Worm (Caenorhabditis elegans) whole organism, L1 larva: ENCODE measurements around the gene C25E10.16.

ENCODE experiments used
- C04F5.9 ChIP-seq: sonication (generic microtip); optimal IDR thresholded peaks from 2 replicates; lab custom pipeline; 2016; ENCODE audit warnings: missing genetic modification characterization, missing compliant biosample characterization
- C16A3.4 ChIP-seq: fragments of 150-350 bp; optimal IDR thresholded peaks from 2 replicates; lab custom pipeline; 2014; ENCODE audit warnings: missing biosample characterization, missing genetic modification characterization
- C34B4.2 ChIP-seq: sonication (generic microtip); optimal IDR thresholded peaks from 2 replicates; lab custom pipeline; 2017; ENCODE audit warnings: mild to moderate bottlenecking, missing genetic modification characterization, missing compliant biosample characterization
- Y116A8C.19 ChIP-seq: sonication (generic microtip); optimal IDR thresholded peaks from 2 replicates; lab custom pipeline; 2016; ENCODE audit warnings: missing compliant biosample characterization, missing genetic modification characterization, borderline replicate concordance
- alr-1 ChIP-seq: fragments of 200-800 bp; sonication (Bioruptor generic); optimal IDR thresholded peaks from 2 replicates; lab custom pipeline; 2018; ENCODE audit warnings: borderline replicate concordance, mild to moderate bottlenecking, missing genetic modification characterization, missing compliant biosample characterization
- ama-1 ChIP-seq: fragments of 150-350 bp; optimal IDR thresholded peaks from 2 replicates; lab custom pipeline; 2014
- blmp-1 ChIP-seq: fragments of 150-350 bp; optimal IDR thresholded peaks from 2 replicates; lab custom pipeline; 2014; ENCODE audit warnings: missing biosample characterization, missing genetic modification characterization
- ceh-63 ChIP-seq: fragments of 200-800 bp; sonication (Bioruptor generic); optimal IDR thresholded peaks from 2 replicates; lab custom pipeline; 2018; ENCODE audit warnings: mild to moderate bottlenecking, missing genetic modification characterization, missing compliant biosample characterization
- ceh-8 ChIP-seq: fragments of 200-800 bp; sonication (Bioruptor generic); optimal IDR thresholded peaks from 2 replicates; lab custom pipeline; 2018; ENCODE audit warnings: mild to moderate bottlenecking, missing genetic modification characterization, moderate library complexity, missing compliant biosample characterization
- ceh-82 ChIP-seq, 3 experiments: fragments of 150-350 bp in 1 of 3; sonication (generic microtip) in 2 of 3; optimal IDR thresholded peaks; 2 replicates each; lab custom pipeline; 2014 to 2017; ENCODE audit warnings: missing biosample characterization in 3 of 3, missing genetic modification characterization in 3 of 3
- ceh-90 ChIP-seq: sonication (generic microtip); optimal IDR thresholded peaks from 2 replicates; lab custom pipeline; 2016; ENCODE audit warnings: missing genetic modification characterization, missing compliant biosample characterization
- dsc-1 ChIP-seq: sonication (generic microtip); optimal IDR thresholded peaks from 2 replicates; lab custom pipeline; 2016; ENCODE audit warnings: mild to moderate bottlenecking, missing genetic modification characterization, missing compliant biosample characterization
- egl-27 ChIP-seq, 2 experiments: fragments of 150-350 bp in 1 of 2; sonication (generic microtip); optimal IDR thresholded peaks; 3 replicates each; lab custom pipeline; 2017 to 2018; ENCODE audit warnings: missing biosample characterization in 2 of 2, missing genetic modification characterization in 2 of 2, missing genetic modification reagents in 2 of 2
- elt-2 ChIP-seq: sonication (generic microtip); optimal IDR thresholded peaks from 2 replicates; lab custom pipeline; 2016; ENCODE audit warnings: missing genetic modification characterization, mild to moderate bottlenecking, inconsistent platforms, missing compliant biosample characterization, missing genetic modification reagents
- elt-3 ChIP-seq, 6 experiments: fragments of 150-350 bp in 1 of 6; sonication (generic microtip); optimal IDR thresholded peaks; 2 replicates each; lab custom pipeline; 2017 to 2018; ENCODE audit warnings: missing biosample characterization in 6 of 6, missing genetic modification characterization in 6 of 6, inconsistent platforms in 1 of 6
- fkh-10 ChIP-seq: sonication (generic microtip); optimal IDR thresholded peaks from 2 replicates; lab custom pipeline; 2017; ENCODE audit warnings: missing biosample characterization, missing genetic modification reagents, missing genetic modification characterization
- hlh-4 ChIP-seq: sonication (generic microtip); optimal IDR thresholded peaks from 2 replicates; lab custom pipeline; 2016; ENCODE audit warnings: mild to moderate bottlenecking, missing genetic modification characterization, missing compliant biosample characterization
- irx-1 ChIP-seq: sonication (generic microtip); optimal IDR thresholded peaks from 2 replicates; lab custom pipeline; 2016; ENCODE audit warnings: missing genetic modification characterization, missing compliant biosample characterization
- jun-1 ChIP-seq: fragments of 150-350 bp; optimal IDR thresholded peaks from 2 replicates; lab custom pipeline; 2014; ENCODE audit warnings: missing biosample characterization, missing genetic modification reagents, missing genetic modification characterization
- lin-13 ChIP-seq: fragments of 150-350 bp; optimal IDR thresholded peaks from 2 replicates; lab custom pipeline; 2014; ENCODE audit warnings: missing biosample characterization, missing genetic modification reagents, missing genetic modification characterization
- lin-14 ChIP-seq: fragments of 200-800 bp; sonication (Bioruptor generic); optimal IDR thresholded peaks from 2 replicates; lab custom pipeline; 2018; ENCODE audit warnings: mild to moderate bottlenecking, missing genetic modification characterization, moderate library complexity, missing compliant biosample characterization
- lin-35 ChIP-seq, 2 experiments: fragments of 150-350 bp; optimal IDR thresholded peaks; 2 replicates each; lab custom pipeline; 2014; ENCODE audit warnings: missing biosample characterization in 2 of 2, missing genetic modification characterization in 2 of 2, missing genetic modification reagents in 2 of 2
- lin-39 ChIP-seq: fragments of 150-350 bp; optimal IDR thresholded peaks from 2 replicates; lab custom pipeline; 2014; ENCODE audit warnings: missing biosample characterization, missing genetic modification reagents, missing genetic modification characterization
- lir-3 ChIP-seq: sonication (generic microtip); optimal IDR thresholded peaks from 2 replicates; lab custom pipeline; 2016; ENCODE audit warnings: mild to moderate bottlenecking, missing genetic modification characterization, moderate library complexity, missing compliant biosample characterization; ENCODE audit not compliant: poor library complexity
- lsy-2 ChIP-seq, 2 experiments: fragments of 150-350 bp; optimal IDR thresholded peaks; 2 replicates each; lab custom pipeline; 2014; ENCODE audit warnings: missing biosample characterization in 2 of 2, missing genetic modification characterization in 2 of 2
- mdl-1 ChIP-seq, 2 experiments: fragments of 150-350 bp; optimal IDR thresholded peaks; 2 replicates each; lab custom pipeline; 2014 to 2017; ENCODE audit warnings: missing biosample characterization in 2 of 2, missing genetic modification characterization in 2 of 2, inconsistent platforms in 1 of 2
- mep-1 ChIP-seq: fragments of 150-350 bp; optimal IDR thresholded peaks from 2 replicates; lab custom pipeline; 2014; ENCODE audit warnings: missing biosample characterization, missing genetic modification characterization
- nhr-11 ChIP-seq: fragments of 150-350 bp; optimal IDR thresholded peaks from 2 replicates; lab custom pipeline; 2014; ENCODE audit warnings: missing biosample characterization, missing genetic modification characterization
- nhr-19 ChIP-seq: fragments of 200-800 bp; sonication (Bioruptor generic); conservative IDR thresholded peaks from 2 replicates; pipeline ENCODE4 v1.3.6; 2022; ENCODE audit warnings: missing genetic modification characterization, missing compliant biosample characterization
- nhr-20 ChIP-seq: sonication (generic microtip); optimal IDR thresholded peaks from 2 replicates; lab custom pipeline; 2016; ENCODE audit warnings: mild to moderate bottlenecking, missing genetic modification characterization, missing compliant biosample characterization
- nhr-28 ChIP-seq: fragments of 150-350 bp; optimal IDR thresholded peaks from 2 replicates; lab custom pipeline; 2014; ENCODE audit warnings: missing biosample characterization, missing genetic modification characterization
- nhr-47 ChIP-seq: sonication (generic microtip); optimal IDR thresholded peaks from 2 replicates; lab custom pipeline; 2016; ENCODE audit warnings: mild to moderate bottlenecking, missing genetic modification characterization, moderate library complexity, missing compliant biosample characterization
- nhr-71 ChIP-seq: sonication (generic microtip); optimal IDR thresholded peaks from 2 replicates; lab custom pipeline; 2016; ENCODE audit warnings: mild to moderate bottlenecking, missing genetic modification characterization, moderate library complexity, missing compliant biosample characterization
- nhr-85 ChIP-seq: sonication (generic microtip); peaks from one replicate; lab custom pipeline; 2016; ENCODE audit warnings: missing genetic modification characterization, inconsistent platforms, missing compliant biosample characterization
- nhr-90 ChIP-seq: sonication (generic microtip); optimal IDR thresholded peaks from 2 replicates; lab custom pipeline; 2016; ENCODE audit warnings: mild to moderate bottlenecking, missing genetic modification characterization, missing compliant biosample characterization; ENCODE audit not compliant: poor library complexity
- pqm-1 ChIP-seq: sonication (generic microtip); optimal IDR thresholded peaks from 3 replicates; lab custom pipeline; 2017; ENCODE audit warnings: missing biosample characterization, missing genetic modification characterization
- snu-23 ChIP-seq: sonication (generic microtip); optimal IDR thresholded peaks from 2 replicates; lab custom pipeline; 2016; ENCODE audit warnings: missing genetic modification characterization, missing compliant biosample characterization
- sox-4 ChIP-seq: sonication (generic microtip); optimal IDR thresholded peaks from 2 replicates; lab custom pipeline; 2016; ENCODE audit warnings: missing genetic modification characterization, missing compliant biosample characterization
- tbx-2 ChIP-seq: sonication (generic microtip); optimal IDR thresholded peaks from 2 replicates; lab custom pipeline; 2016; ENCODE audit warnings: missing genetic modification characterization, missing compliant biosample characterization
- tlp-1 ChIP-seq: fragments of 150-350 bp; optimal IDR thresholded peaks from 2 replicates; lab custom pipeline; 2014; ENCODE audit warnings: missing biosample characterization, missing genetic modification characterization
- unc-130 ChIP-seq: fragments of 150-350 bp; optimal IDR thresholded peaks from 2 replicates; lab custom pipeline; 2017; ENCODE audit warnings: missing biosample characterization, missing genetic modification characterization, inconsistent platforms
- unc-98 ChIP-seq: fragments of 200-800 bp; sonication (Bioruptor generic); IDR thresholded peaks from 2 replicates; pipeline ENCODE4 v1.3.6; 2022; ENCODE audit warnings: missing genetic modification characterization, missing compliant biosample characterization
- zag-1 ChIP-seq: fragments of 150-350 bp; optimal IDR thresholded peaks from 2 replicates; lab custom pipeline; 2014; ENCODE audit warnings: missing biosample characterization, missing genetic modification characterization
- ztf-11 ChIP-seq, 2 experiments: sonication (generic microtip); optimal IDR thresholded peaks; 2 replicates each; lab custom pipeline; 2016 to 2017; ENCODE audit warnings: missing genetic modification characterization in 2 of 2, missing biosample characterization in 1 of 2, missing compliant biosample characterization in 1 of 2

The C25E10.16 gene

DNA sequence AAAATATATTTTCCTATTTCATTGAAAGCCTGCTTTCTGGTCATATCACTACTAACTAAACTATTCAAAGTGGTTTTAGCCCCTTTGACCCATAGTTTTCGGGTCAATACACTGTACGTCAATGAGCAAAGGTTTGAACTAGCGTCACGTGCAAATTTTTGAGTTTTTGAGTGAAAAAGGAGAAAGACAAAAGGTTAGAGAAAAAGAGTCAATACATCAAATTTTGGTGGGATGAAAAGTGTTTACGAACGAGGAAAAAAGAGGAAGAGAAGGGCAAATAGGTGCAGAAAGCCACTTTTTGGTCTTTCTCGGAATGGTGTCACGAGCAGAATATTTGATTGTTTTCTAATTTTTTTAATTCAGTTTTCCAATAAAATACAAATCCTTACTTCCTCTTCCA is 16.5 kb upstream of the C25E10.16 start (continued):
- TF ChIP-seq dsc-1 = peak; percentile 7
- peak; percentile 44 for TF ChIP-seq lin-14 (GFP tag; lab: Kevin White, UChicago)
- no peak for TF ChIP-seq ceh-90 (tag; lab: Kevin White, UChicago)
- TF ChIP-seq ceh-82 (tag; optimal IDR thresholded peaks at IDR 0.05; lab: Kevin White, UChicago) = no peak
- TF ChIP-seq elt-2 = peak; percentile 15
- TF ChIP-seq, all 84 proteins: peak for 15

DNA sequence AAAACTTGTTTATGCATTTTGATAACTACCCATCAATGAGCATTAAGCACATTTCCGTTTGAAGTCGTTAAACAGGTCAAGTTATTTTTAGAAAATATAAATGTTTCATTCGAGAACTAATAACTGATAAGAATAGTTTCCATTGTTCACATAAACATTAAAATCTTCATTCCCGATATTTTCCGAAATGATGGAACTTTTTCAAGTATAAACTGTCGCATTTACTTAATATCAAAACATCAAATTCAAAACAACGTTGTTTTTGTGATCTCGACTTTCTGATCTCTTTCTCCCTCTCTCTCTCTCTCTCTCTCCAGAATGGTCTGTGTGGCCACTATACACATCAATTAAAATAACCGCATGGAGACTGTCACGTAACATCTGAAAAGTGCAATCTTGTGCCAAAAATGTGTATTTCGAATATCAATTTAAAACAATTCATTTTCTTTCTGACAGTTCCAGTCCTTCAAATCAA is 15.0 kb upstream of the C25E10.16 start:
- TF ChIP-seq nhr-19 (peak; percentile 21), blmp-1 (tag; lab: Kevin White, UChicago) (peak; percentile 30), nhr-71 (tag; lab: Kevin White, UChicago) (peak; percentile 38), nhr-90 (tag; lab: Kevin White, UChicago) (peak; percentile 15), elt-3 (tag; optimal IDR thresholded peaks at IDR 0.05; lab: Kevin White, UChicago) (peak in 1 of 6 experiments; percentile 25), lin-13 (GFP tag; lab: Kevin White, UChicago) (peak; percentile 11), lin-14 (GFP tag; lab: Kevin White, UChicago) (peak; percentile 17), zag-1 (tag; lab: Kevin White, UChicago) (no peak), C34B4.2 (no peak), alr-1 (no peak), ceh-63 (GFP tag; lab: Kevin White, UChicago) (no peak), nhr-28 (tag; lab: Kevin White, UChicago) (no peak), egl-27 (tag; optimal IDR thresholded peaks at IDR 0.05; lab: Kevin White, UChicago) (no peak), unc-130 (no peak), sox-4 (tag; lab: Kevin White, UChicago) (no peak), tbx-2 (tag; lab: Kevin White, UChicago) (peak; percentile 38), pqm-1 (tag; lab: Kevin White, UChicago) (no peak), nhr-11 (tag; lab: Kevin White, UChicago) (no peak), hlh-4 (tag; lab: Kevin White, UChicago) (no peak), C16A3.4 (tag; lab: Kevin White, UChicago) (peak; percentile 31), snu-23 (GFP tag; lab: Kevin White, UChicago) (peak; percentile 29), ztf-11 (tag; optimal IDR thresholded peaks at IDR 0.05; lab: Kevin White, UChicago) (no peak), C04F5.9 (tag; lab: Kevin White, UChicago) (no peak), tlp-1 (tag; lab: Kevin White, UChicago) (no peak), nhr-47 (tag; lab: Kevin White, UChicago) (peak; percentile 19), lin-35 (GFP tag; optimal IDR thresholded peaks at IDR 0.05; lab: Kevin White, UChicago) (peak in 1 of 2 experiments; percentile 28), nhr-85 (peak; percentile 68), mep-1 (tag; lab: Kevin White, UChicago) (peak; percentile 24), nhr-20 (peak; percentile 43), ama-1 (lab: Kevin White, UChicago) (peak; percentile 64), dsc-1 (no peak), unc-98 (GFP tag; lab: Robert Waterston, UW) (no peak), fkh-10 (GFP tag; lab: Kevin White, UChicago) (no peak), lsy-2 (tag; optimal IDR thresholded peaks at IDR 0.05; lab: Kevin White, UChicago) (peak in 1 of 2 experiments; percentile 40), elt-2 (peak; percentile 21), ceh-8 (GFP tag; lab: Kevin White, UChicago) (no peak)
- TF ChIP-seq, all 84 proteins: peak for 18

DNA sequence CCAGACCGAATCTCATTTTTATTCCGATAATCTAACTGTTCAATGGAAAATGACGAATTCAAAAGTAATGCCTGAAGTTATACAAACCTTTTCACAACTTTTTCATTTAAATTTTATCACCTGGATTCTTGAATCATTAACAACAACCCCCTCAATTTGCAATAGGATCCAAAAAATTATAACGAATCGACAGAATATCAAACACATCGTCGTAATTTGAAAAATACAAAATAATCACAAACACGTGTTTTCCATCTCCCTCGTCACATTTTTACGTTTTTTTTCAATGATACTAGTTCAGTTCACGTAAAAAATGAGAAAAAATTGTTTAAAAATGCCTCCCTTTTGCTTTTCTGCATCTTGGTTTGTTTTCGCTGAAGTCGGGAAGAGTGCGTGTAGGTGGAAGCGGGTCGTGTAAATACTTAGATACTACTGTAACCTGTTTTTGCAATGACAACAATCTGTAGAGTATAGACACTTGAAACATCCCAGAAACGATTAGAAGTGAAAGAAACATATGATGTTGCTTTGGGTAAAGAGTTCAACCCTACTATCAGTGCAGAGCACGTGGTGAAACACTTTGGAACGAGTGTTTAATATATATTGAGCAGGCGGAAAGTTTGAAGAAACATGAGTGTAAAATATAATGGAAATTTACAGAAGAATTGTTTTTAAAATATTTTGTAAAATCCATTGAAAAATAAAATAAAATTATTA is 14.1 kb upstream of the C25E10.16 start, which contains the start of gene oac-50:
Gene oac-50, minus strand, starts transcription at position 219 of the 717 bp plus-strand sequence.
- peak; percentile 14 for TF ChIP-seq tbx-2 (tag; lab: Kevin White, UChicago)
- no peak for TF ChIP-seq lin-14 (GFP tag; lab: Kevin White, UChicago)
- no peak for TF ChIP-seq jun-1 (tag; lab: Kevin White, UChicago)
- no peak for TF ChIP-seq Y116A8C.19 (tag; lab: Kevin White, UChicago)
- TF ChIP-seq nhr-71 (tag; lab: Kevin White, UChicago) = no peak
- peak in 1 of 2 experiments; percentile 22 for TF ChIP-seq mdl-1 (tag; optimal IDR thresholded peaks at IDR 0.05; lab: Kevin White, UChicago)
- TF ChIP-seq dsc-1 = no peak
- TF ChIP-seq lin-39 = no peak
- peak in 1 of 2 experiments; percentile 24 for TF ChIP-seq lsy-2 (tag; optimal IDR thresholded peaks at IDR 0.05; lab: Kevin White, UChicago)
- no peak for TF ChIP-seq nhr-28 (tag; lab: Kevin White, UChicago)
- peak in 1 of 2 experiments; percentile 12 for TF ChIP-seq lin-35 (GFP tag; optimal IDR thresholded peaks at IDR 0.05; lab: Kevin White, UChicago)
- no peak for TF ChIP-seq lir-3
- no peak for TF ChIP-seq irx-1 (tag; lab: Kevin White, UChicago)
